Worm (Caenorhabditis elegans): Measurements from ENCODE around the gene clec-266.

ce11 chrX:6653173-6653572, 30.5 kb upstream of the clec-266 start:
- TF ChIP-seq dao-5 (tag; optimal IDR thresholded peaks at IDR 0.05) (no peak), him-1 (tag; optimal IDR thresholded peaks at IDR 0.05) (no peak), W03F9.2 (tag; optimal IDR thresholded peaks at IDR 0.05) (no peak)
